Worm (Caenorhabditis elegans): ENCODE results near the gene col-126.

- TF ChIP-seq nhr-76 (tag; optimal IDR thresholded peaks at IDR 0.05): no peak
- TF ChIP-seq aly-2 (tag; optimal IDR thresholded peaks at IDR 0.05): no peak
- TF ChIP-seq ztf-4 (tag; optimal IDR thresholded peaks at IDR 0.05): no peak
- TF ChIP-seq unc-130 (tag; optimal IDR thresholded peaks at IDR 0.05): no peak
- TF ChIP-seq fkh-8 (tag; optimal IDR thresholded peaks at IDR 0.05): no peak
- no peak for TF ChIP-seq nhr-28 (tag; optimal IDR thresholded peaks at IDR 0.05)
- no peak for TF ChIP-seq lin-39 (tag; optimal IDR thresholded peaks at IDR 0.05)
These were observed 38.0 kb upstream of the col-126 start, which contains the start of gene col-125 for ce11 chrIV:11225206-11225605.
